Fruit fly (Drosophila melanogaster): ENCODE measurements around the gene CG7432.

Gene CG7432

DNA sequence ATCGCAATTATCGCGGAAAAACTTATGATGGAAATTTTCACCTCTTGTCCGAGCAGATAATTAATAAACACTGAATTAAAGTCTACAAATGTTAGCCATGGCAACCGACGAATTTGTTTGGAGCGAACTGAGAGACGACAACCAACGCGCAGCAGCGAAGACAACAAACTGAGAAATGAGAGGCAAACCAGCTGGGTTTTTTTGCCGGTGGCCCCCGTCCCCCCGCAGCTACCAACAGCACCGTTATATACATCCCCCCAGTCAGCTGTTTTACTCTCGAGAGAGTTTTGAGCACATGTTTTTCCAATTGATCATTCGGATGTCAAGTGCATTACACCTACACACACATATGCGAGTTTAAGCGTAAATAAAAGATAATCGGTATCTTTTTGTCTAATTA, 23.7 kb upstream of the CG7432 start:
- peak; percentile 54 to 55 for TF ChIP-seq dl (GFP tag; optimal IDR thresholded peaks at IDR 0.05; ENCODE audit: insufficient read depth in 1 of 2, partially characterized antibody in 2 of 2)
- TF ChIP-seq Rel (GFP tag; optimal IDR thresholded peaks at IDR 0.05): no peak
- TF ChIP-seq Rel (tag; optimal IDR thresholded peaks at IDR 0.05): peak; percentile 93
- peak; percentile 30 for TF ChIP-seq br (GFP tag; optimal IDR thresholded peaks at IDR 0.05)
- TF ChIP-seq ey (GFP tag; optimal IDR thresholded peaks at IDR 0.05): no peak
- peak; percentile 12 for TF ChIP-seq Dif (GFP tag; optimal IDR thresholded peaks at IDR 0.05; ENCODE audit: partially characterized antibody)
- no peak for TF ChIP-seq CG9705 (GFP tag; optimal IDR thresholded peaks at IDR 0.05)

DNA sequence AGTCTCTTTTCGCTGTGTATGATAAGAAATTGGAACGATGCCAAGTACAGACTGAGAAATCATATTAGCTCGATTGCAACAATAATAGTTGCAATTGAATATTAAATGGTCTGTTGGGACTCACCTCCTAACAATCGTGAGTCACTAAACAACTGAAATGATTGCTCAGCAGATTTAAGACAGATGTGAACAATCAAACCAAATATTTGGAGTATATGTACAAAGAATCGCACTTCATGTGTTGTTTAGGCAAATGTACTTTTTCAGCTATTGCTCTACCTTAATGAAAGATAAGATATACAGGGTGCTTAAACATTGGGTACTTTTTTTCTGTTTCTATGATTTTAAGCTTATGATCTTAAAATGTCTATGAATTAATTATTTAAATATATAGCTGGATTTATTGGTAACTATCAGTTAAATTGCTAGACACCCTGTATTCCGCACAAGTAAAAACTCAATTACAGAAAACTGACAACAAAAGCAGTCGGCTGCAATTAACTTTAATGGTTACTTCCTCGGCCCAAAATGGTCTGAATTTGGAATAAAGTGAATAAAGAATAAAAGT, 23.2 kb upstream of the CG7432 start:
- peak; percentile 64 for TF ChIP-seq Hnf4 (GFP tag; optimal IDR thresholded peaks at IDR 0.05)
- peak; percentile 24 for TF ChIP-seq Rel (GFP tag; optimal IDR thresholded peaks at IDR 0.05)
- no peak for TF ChIP-seq Rel (tag; optimal IDR thresholded peaks at IDR 0.05)
- TF ChIP-seq Hr83 (GFP tag; optimal IDR thresholded peaks at IDR 0.05; ENCODE audit: poor library complexity, severe bottlenecking): peak; percentile 56
- no peak for TF ChIP-seq Vsx2 (GFP tag; optimal IDR thresholded peaks at IDR 0.05; ENCODE audit: partially characterized antibody)
- TF ChIP-seq psq (GFP tag; optimal IDR thresholded peaks at IDR 0.05): peak; percentile 66
- peak; percentile 13 for TF ChIP-seq sv (GFP tag; optimal IDR thresholded peaks at IDR 0.05)
- no peak for TF ChIP-seq dl (GFP tag; optimal IDR thresholded peaks at IDR 0.05; ENCODE audit: insufficient read depth in 1 of 2, partially characterized antibody in 2 of 2)
- TF ChIP-seq OdsH (GFP tag; optimal IDR thresholded peaks at IDR 0.05): peak; percentile 82
- no peak for TF ChIP-seq usp (GFP tag; optimal IDR thresholded peaks at IDR 0.05)
- peak; percentile 18 for TF ChIP-seq dmrt93B (GFP tag; optimal IDR thresholded peaks at IDR 0.05)
- no peak for TF ChIP-seq GATAd (GFP tag; optimal IDR thresholded peaks at IDR 0.05)
- TF ChIP-seq HLH106 (tag; optimal IDR thresholded peaks at IDR 0.05): peak; percentile 83
- TF ChIP-seq CG9705 (GFP tag; optimal IDR thresholded peaks at IDR 0.05): peak; percentile 25
- peak; percentile 57 for TF ChIP-seq CG32264 (GFP tag; optimal IDR thresholded peaks at IDR 0.05)
- TF ChIP-seq woc (GFP tag; optimal IDR thresholded peaks at IDR 0.05): peak; percentile 12
- no peak for TF ChIP-seq N (GFP tag; optimal IDR thresholded peaks at IDR 0.05)
- TF ChIP-seq pan (optimal IDR thresholded peaks at IDR 0.05): no peak
- TF ChIP-seq Jra (GFP tag; optimal IDR thresholded peaks at IDR 0.05): peak; percentile 44
- TF ChIP-seq brk (GFP tag; optimal IDR thresholded peaks at IDR 0.05): peak; percentile 76
- no peak for TF ChIP-seq Abd-B (GFP tag; optimal IDR thresholded peaks at IDR 0.05)
- peak; percentile 65 for TF ChIP-seq br (GFP tag; optimal IDR thresholded peaks at IDR 0.05)
- TF ChIP-seq Dif (GFP tag; optimal IDR thresholded peaks at IDR 0.05; ENCODE audit: partially characterized antibody): no peak
- peak; percentile 54 for TF ChIP-seq ey (GFP tag; optimal IDR thresholded peaks at IDR 0.05)
- no peak for TF ChIP-seq Mio (GFP tag; optimal IDR thresholded peaks at IDR 0.05)
- TF ChIP-seq fru (GFP tag; optimal IDR thresholded peaks at IDR 0.05): peak; percentile 76
- TF ChIP-seq Dfd (GFP tag; optimal IDR thresholded peaks at IDR 0.05): no peak
- no peak for TF ChIP-seq Hr78 (GFP tag; optimal IDR thresholded peaks at IDR 0.05)
- no peak for TF ChIP-seq Myc (optimal IDR thresholded peaks at IDR 0.05)
- peak; percentile 88 for TF ChIP-seq Sp1 (GFP tag; optimal IDR thresholded peaks at IDR 0.05)
- no peak for TF ChIP-seq tai (GFP tag; optimal IDR thresholded peaks at IDR 0.05)
- TF ChIP-seq dsf (GFP tag; optimal IDR thresholded peaks at IDR 0.05; ENCODE audit: borderline replicate concordance): peak; percentile 30
- TF ChIP-seq sage (GFP tag; optimal IDR thresholded peaks at IDR 0.05): peak; percentile 16
- peak in 1 of 2 experiments; percentile 79 for TF ChIP-seq foxo (GFP tag; optimal IDR thresholded peaks at IDR 0.05)
- TF ChIP-seq jim (GFP tag; optimal IDR thresholded peaks at IDR 0.05): no peak
- TF ChIP-seq h (GFP tag; optimal IDR thresholded peaks at IDR 0.05): peak; percentile 89
- peak; percentile 86 for TF ChIP-seq rgr (GFP tag; optimal IDR thresholded peaks at IDR 0.05)
- no peak for TF ChIP-seq lola (GFP tag; optimal IDR thresholded peaks at IDR 0.05)
- TF ChIP-seq CrebA (GFP tag; optimal IDR thresholded peaks at IDR 0.05; ENCODE audit: borderline replicate concordance): no peak
